Worm (Caenorhabditis elegans) whole organism, late embryonic: ENCODE measurements around the gene ZC21.8.

ENCODE experiments used
- F13H6.1 ChIP-seq: sonication (generic microtip); optimal IDR thresholded peaks from 2 replicates; lab custom pipeline; 2016; ENCODE audit warnings: missing genetic modification characterization, missing compliant biosample characterization
- fax-1 ChIP-seq: sonication (generic microtip); optimal IDR thresholded peaks from 2 replicates; lab custom pipeline; 2016; ENCODE audit warnings: missing genotype, missing genetic modification characterization, missing compliant biosample characterization
- odd-2 ChIP-seq: sonication (generic microtip); optimal IDR thresholded peaks from 2 replicates; lab custom pipeline; 2017; ENCODE audit warnings: antibody characterized with exemption, mild to moderate bottlenecking, missing genetic modification characterization, missing compliant biosample characterization
- pha-4 ChIP-seq: fragments of 150-350 bp; optimal IDR thresholded peaks from 2 replicates; lab custom pipeline; 2018; ENCODE audit warnings: missing biosample characterization, missing genetic modification reagents, missing genetic modification characterization

DNA sequence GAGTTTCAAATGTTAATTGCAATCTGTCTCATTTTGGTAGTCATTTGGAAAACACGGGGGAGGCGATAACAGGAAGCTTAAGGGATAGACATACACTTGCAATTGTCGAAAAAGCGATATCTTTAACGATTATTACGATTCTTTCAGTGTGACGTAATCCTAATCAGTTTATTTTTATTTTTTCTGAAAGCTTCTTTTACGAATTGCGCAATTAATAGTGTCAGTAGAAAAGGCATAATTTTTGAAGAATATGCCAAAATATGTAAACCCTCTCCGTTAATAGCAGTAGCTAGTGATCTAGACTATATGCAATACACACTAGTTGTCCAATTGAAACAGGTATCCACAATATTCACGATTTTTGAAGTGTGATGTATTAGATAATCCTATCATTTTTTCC is 40.6 kb upstream of the ZC21.8 start:
- TF ChIP-seq pha-4 (tag; lab: Kevin White, UChicago) (no peak), F13H6.1 (no peak), fax-1 (tag; lab: Kevin White, UChicago) (no peak), odd-2 (tag; lab: Kevin White, UChicago) (no peak)
